Fruit fly (Drosophila melanogaster) whole organism, prepupa: ENCODE results near the gene CG1236.

ENCODE experiments used
- CG11294 ChIP-seq: fragments of 200-800 bp; sonication (Bioruptor generic); IDR thresholded peaks from 2 replicates; pipeline ENCODE4 v1.3.6; 2022; ENCODE audit warnings: missing biosample characterization, missing genetic modification characterization
- CG11762 ChIP-seq: fragments of 200-800 bp; sonication (Bioruptor generic); optimal IDR thresholded peaks from 3 replicates; lab custom pipeline; 2016; ENCODE audit warnings: missing biosample characterization, missing genetic modification characterization; ENCODE audit not compliant: insufficient read depth
- CG11902 ChIP-seq: fragments of 200-800 bp; sonication (Bioruptor generic); optimal IDR thresholded peaks from 3 replicates; lab custom pipeline; 2016; ENCODE audit warnings: missing biosample characterization, missing genetic modification characterization
- CG15336 ChIP-seq: fragments of 200-800 bp; sonication (Bioruptor generic); IDR thresholded peaks from 2 replicates; pipeline ENCODE4 v1.3.6; 2022; ENCODE audit warnings: missing biosample characterization, missing genetic modification characterization
- CG1621 ChIP-seq: fragments of 200-800 bp; sonication (Bioruptor generic); optimal IDR thresholded peaks from 3 replicates; lab custom pipeline; 2018; ENCODE audit warnings: missing biosample characterization, mild to moderate bottlenecking, missing genetic modification characterization
- CG3032 ChIP-seq: fragments of 200-800 bp; optimal IDR thresholded peaks from 2 replicates; lab custom pipeline; 2019; ENCODE audit warnings: missing biosample characterization, mild to moderate bottlenecking, missing genetic modification characterization, moderate library complexity
- CG31627 ChIP-seq: fragments of 200-800 bp; sonication (Bioruptor generic); optimal IDR thresholded peaks from 3 replicates; lab custom pipeline; 2016; ENCODE audit warnings: missing biosample characterization, missing genetic modification characterization
- CG4318 ChIP-seq: fragments of 200-800 bp; sonication (Bioruptor generic); optimal IDR thresholded peaks from 3 replicates; lab custom pipeline; 2017; ENCODE audit warnings: missing biosample characterization, mild to moderate bottlenecking, missing genetic modification characterization
- CG6163 ChIP-seq: fragments of 200-800 bp; sonication (Bioruptor generic); IDR thresholded peaks from 3 replicates; pipeline ENCODE4 v1.3.6; 2022; ENCODE audit warnings: missing biosample characterization, missing genetic modification characterization
- CG6276 ChIP-seq: fragments of 200-800 bp; sonication (Bioruptor generic); optimal IDR thresholded peaks from 2 replicates; lab custom pipeline; 2017; ENCODE audit warnings: missing biosample characterization, mild to moderate bottlenecking, missing genetic modification characterization
- CG6792 ChIP-seq: fragments of 200-800 bp; sonication (Bioruptor generic); optimal IDR thresholded peaks from 3 replicates; lab custom pipeline; 2016; ENCODE audit warnings: missing biosample characterization, missing genetic modification characterization
- CG6808 ChIP-seq: fragments of 200-800 bp; sonication (Bioruptor generic); optimal IDR thresholded peaks from 3 replicates; lab custom pipeline; 2017; ENCODE audit warnings: missing biosample characterization, missing genetic modification characterization, mild to moderate bottlenecking, moderate library complexity, missing genetic modification reagents
- CG6854 ChIP-seq: fragments of 200-800 bp; sonication (Bioruptor generic); optimal IDR thresholded peaks from 2 replicates; lab custom pipeline; 2017; ENCODE audit warnings: missing biosample characterization, mild to moderate bottlenecking, missing genetic modification characterization
- CG8119 ChIP-seq: fragments of 200-800 bp; sonication (Bioruptor generic); IDR thresholded peaks from 3 replicates; pipeline ENCODE4 v1.3.6; 2022; ENCODE audit warnings: missing biosample characterization, missing genetic modification characterization
- CG8319 ChIP-seq: fragments of 200-800 bp; sonication (Bioruptor generic); optimal IDR thresholded peaks from 3 replicates; lab custom pipeline; 2016; ENCODE audit warnings: missing biosample characterization, missing genetic modification characterization
- CG8632 ChIP-seq: fragments of 200-800 bp; sonication (Bioruptor generic); optimal IDR thresholded peaks from 3 replicates; lab custom pipeline; 2016; ENCODE audit warnings: missing biosample characterization, missing genetic modification characterization
- CG9139 ChIP-seq: fragments of 200-800 bp; sonication (Bioruptor generic); optimal IDR thresholded peaks from 3 replicates; lab custom pipeline; 2017; ENCODE audit warnings: missing biosample characterization, mild to moderate bottlenecking, missing genetic modification characterization
- Eip78C ChIP-seq: fragments of 200-800 bp; sonication (Bioruptor generic); peaks from one replicate; lab custom pipeline; 2016; ENCODE audit warnings: missing biosample characterization, missing genetic modification characterization
- Ets21C ChIP-seq: fragments of 200-800 bp; sonication (Bioruptor generic); optimal IDR thresholded peaks from 3 replicates; lab custom pipeline; 2016; ENCODE audit warnings: missing biosample characterization, missing genetic modification characterization
- Ets96B ChIP-seq: fragments of 200-800 bp; optimal IDR thresholded peaks from 2 replicates; lab custom pipeline; 2019; ENCODE audit warnings: missing biosample characterization, mild to moderate bottlenecking, missing genetic modification characterization, moderate library complexity
- Gug ChIP-seq: fragments of 200-800 bp; sonication (Bioruptor generic); IDR thresholded peaks from 2 replicates; pipeline ENCODE4 v1.3.6; 2022; ENCODE audit warnings: missing biosample characterization, missing genetic modification characterization
- Hr39 ChIP-seq: fragments of 200-800 bp; sonication (Bioruptor generic); optimal IDR thresholded peaks from 2 replicates; lab custom pipeline; 2016; ENCODE audit warnings: missing biosample characterization, missing genetic modification characterization
- Lpt ChIP-seq: fragments of 200-800 bp; sonication (Bioruptor generic); optimal IDR thresholded peaks from 3 replicates; lab custom pipeline; 2016; ENCODE audit warnings: missing biosample characterization, missing genetic modification characterization
- Sox102F ChIP-seq: fragments of 200-800 bp; sonication (Bioruptor generic); optimal IDR thresholded peaks from 2 replicates; lab custom pipeline; 2016; ENCODE audit warnings: missing biosample characterization, mild to moderate bottlenecking, missing genetic modification characterization
- Sox14 ChIP-seq: fragments of 200-800 bp; sonication (Bioruptor generic); optimal IDR thresholded peaks from 3 replicates; lab custom pipeline; 2016; ENCODE audit warnings: missing biosample characterization, missing genetic modification characterization
- achi ChIP-seq: fragments of 200-800 bp; sonication (Bioruptor generic); optimal IDR thresholded peaks from 3 replicates; lab custom pipeline; 2016; ENCODE audit warnings: missing biosample characterization, missing genetic modification characterization
- acj6 ChIP-seq: fragments of 200-800 bp; sonication (Bioruptor generic); optimal IDR thresholded peaks from 3 replicates; lab custom pipeline; 2016; ENCODE audit warnings: missing biosample characterization, missing genetic modification characterization
- cyc ChIP-seq: fragments of 200-800 bp; sonication (Bioruptor generic); optimal IDR thresholded peaks from 3 replicates; lab custom pipeline; 2016; ENCODE audit warnings: missing biosample characterization, missing genetic modification characterization
- dac ChIP-seq: fragments of 200-800 bp; sonication (Bioruptor generic); optimal IDR thresholded peaks from 2 replicates; lab custom pipeline; 2017; ENCODE audit warnings: missing biosample characterization, mild to moderate bottlenecking, missing genetic modification characterization
- dsx ChIP-seq: fragments of 200-800 bp; optimal IDR thresholded peaks from 3 replicates; lab custom pipeline; 2019; ENCODE audit warnings: missing biosample characterization, mild to moderate bottlenecking, missing genetic modification characterization, moderate library complexity; ENCODE audit not compliant: poor library complexity, severe bottlenecking
- eg ChIP-seq: fragments of 200-800 bp; sonication (Bioruptor generic); IDR thresholded peaks from 3 replicates; pipeline ENCODE4 v1.3.6; 2022; ENCODE audit warnings: missing biosample characterization, missing genetic modification characterization
- esn ChIP-seq: fragments of 200-800 bp; sonication (Bioruptor generic); optimal IDR thresholded peaks from 2 replicates; lab custom pipeline; 2016; ENCODE audit warnings: missing biosample characterization, mild to moderate bottlenecking, missing genetic modification characterization, moderate library complexity
- fkh ChIP-seq: fragments of 200-800 bp; sonication (Bioruptor generic); optimal IDR thresholded peaks from 3 replicates; lab custom pipeline; 2017; ENCODE audit warnings: missing biosample characterization, mild to moderate bottlenecking, missing genetic modification characterization, moderate library complexity
- lz ChIP-seq: fragments of 200-800 bp; sonication (Bioruptor generic); optimal IDR thresholded peaks from 3 replicates; lab custom pipeline; 2016; ENCODE audit warnings: missing biosample characterization, missing genetic modification characterization
- ss ChIP-seq, 2 experiments: fragments of 200-800 bp; sonication (Bioruptor generic); optimal IDR thresholded peaks; 2 replicates in 1 of 2; 3 replicates in 1 of 2; lab custom pipeline; 2017 to 2018; ENCODE audit warnings: mild to moderate bottlenecking in 2 of 2, missing biosample characterization in 2 of 2, missing genetic modification characterization in 2 of 2, moderate library complexity in 1 of 2
- svp ChIP-seq: fragments of 200-800 bp; sonication (Bioruptor generic); peaks from one replicate; lab custom pipeline; 2016; ENCODE audit warnings: missing biosample characterization, missing genetic modification characterization
- topi ChIP-seq: fragments of 200-800 bp; sonication (Bioruptor generic); optimal IDR thresholded peaks from 3 replicates; lab custom pipeline; 2016; ENCODE audit warnings: missing biosample characterization, missing genetic modification characterization

CG1236 gene

DNA sequence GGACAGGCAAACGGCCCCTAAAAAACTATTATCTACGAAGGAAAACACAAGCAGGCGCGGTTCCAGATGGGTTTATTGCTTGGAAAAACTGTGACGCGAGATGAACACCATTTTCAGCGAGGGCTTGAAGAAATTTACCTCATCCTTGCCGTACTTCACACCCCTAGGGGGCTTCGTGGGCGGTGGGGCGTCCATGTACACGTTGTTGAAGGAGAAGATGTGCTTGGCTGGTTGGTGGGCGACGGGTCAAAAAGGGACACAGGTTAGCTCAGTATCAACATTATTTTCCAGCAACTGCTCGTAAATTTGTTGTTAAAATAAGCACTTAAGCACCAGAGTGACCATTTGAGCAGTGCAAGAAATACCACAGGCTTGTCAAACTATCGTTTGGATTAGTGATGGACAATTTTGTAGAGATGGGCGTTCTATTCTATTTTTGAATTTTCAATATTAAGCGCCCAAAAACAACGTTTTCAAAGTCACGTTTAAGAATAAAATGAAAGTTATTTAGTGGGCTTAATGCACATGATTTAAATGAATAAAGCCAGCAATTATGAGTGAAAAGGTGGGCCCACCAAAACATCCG lies 22.2 kb downstream of the CG1236 start, which contains the start of gene Sec8:
Gene Sec8 (minus strand): TSS at position 374 of the 586 bp plus-strand sequence.
- TF ChIP-seq CG6792 (GFP tag; lab: Kevin White, UChicago) (no peak), fkh (GFP tag; lab: Kevin White, UChicago) (no peak), CG8119 (GFP tag; lab: Robert Waterston, UW) (no peak), CG6163 (GFP tag; lab: Robert Waterston, UW) (no peak), CG9139 (GFP tag; lab: Kevin White, UChicago) (no peak), CG31627 (peak; percentile 32), Lpt (GFP tag; lab: Kevin White, UChicago) (no peak), CG8632 (GFP tag; lab: Kevin White, UChicago) (no peak), dsx (GFP tag; lab: Kevin White, UChicago) (no peak), CG15336 (GFP tag; lab: Robert Waterston, UW) (no peak), Hr39 (GFP tag; lab: Kevin White, UChicago) (no peak), lz (GFP tag; lab: Kevin White, UChicago) (peak; percentile 34), CG11762 (no peak), esn (GFP tag; lab: Kevin White, UChicago) (peak; percentile 56), cyc (GFP tag; lab: Kevin White, UChicago) (peak; percentile 23), eg (no peak), CG6808 (no peak), CG8319 (no peak), CG6854 (GFP tag; lab: Kevin White, UChicago) (no peak), achi (GFP tag; lab: Kevin White, UChicago) (no peak), Sox14 (peak; percentile 45), CG3032 (tag; lab: Kevin White, UChicago) (no peak), CG11902 (GFP tag; lab: Kevin White, UChicago) (no peak), acj6 (GFP tag; lab: Kevin White, UChicago) (no peak), Gug (GFP tag; lab: Robert Waterston, UW) (no peak), CG1621 (no peak), CG11294 (GFP tag; lab: Robert Waterston, UW) (no peak), CG4318 (GFP tag; lab: Kevin White, UChicago) (no peak), Ets96B (no peak), ss (GFP tag; optimal IDR thresholded peaks at IDR 0.05; lab: Kevin White, UChicago) (no peak), CG6276 (no peak), topi (GFP tag; lab: Kevin White, UChicago) (no peak)

DNA sequence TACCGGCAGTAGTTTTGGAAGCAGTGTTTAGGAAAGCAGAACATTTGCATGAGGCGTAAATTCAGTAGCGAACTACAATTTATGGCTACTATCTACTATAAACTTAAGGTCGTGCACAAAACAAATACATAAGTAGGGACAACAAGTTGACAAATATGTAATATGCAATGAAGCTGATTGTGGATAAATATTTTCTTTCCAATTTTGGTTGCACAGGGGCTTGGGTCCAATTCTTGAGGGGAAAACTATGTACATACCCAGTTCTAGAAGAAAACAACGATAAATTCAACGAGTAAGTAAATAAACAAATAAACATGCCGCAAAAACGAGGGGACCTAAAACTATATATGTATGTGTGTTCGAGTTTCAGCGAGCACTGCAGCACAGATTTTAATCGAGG lies 24.4 kb downstream of the CG1236 start:
- TF ChIP-seq Ets21C (GFP tag; lab: Kevin White, UChicago) (no peak), fkh (GFP tag; lab: Kevin White, UChicago) (peak; percentile 55), Sox102F (GFP tag; lab: Kevin White, UChicago) (no peak), Ets96B (no peak)

DNA sequence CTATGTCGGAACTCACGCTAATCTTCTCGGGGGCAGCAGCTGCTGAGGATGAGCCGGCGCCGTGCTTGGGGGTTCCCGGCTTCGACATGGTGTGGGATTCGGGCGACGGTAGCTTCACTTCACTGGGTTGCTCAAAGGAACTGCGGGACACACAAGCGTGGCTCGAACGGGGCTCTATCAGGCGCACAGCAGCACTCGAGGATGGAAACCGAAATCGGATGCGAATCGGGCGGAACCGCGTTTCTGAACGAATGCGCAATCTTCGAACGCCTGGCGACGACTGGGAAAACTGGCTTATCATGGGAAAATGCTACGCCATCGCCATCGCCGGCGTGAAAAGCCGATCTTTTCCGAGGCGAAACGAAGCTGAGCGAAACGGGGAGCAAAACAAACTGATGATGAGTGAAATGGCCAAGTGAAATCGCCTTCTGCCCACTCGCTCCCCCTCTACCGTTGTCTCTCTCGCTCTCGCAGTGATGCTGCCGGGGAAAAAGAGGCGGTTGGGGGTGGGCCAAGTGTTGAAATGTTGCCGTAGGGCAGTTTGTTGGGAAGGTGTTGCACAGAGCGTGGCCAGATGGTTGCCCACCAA lies 35.2 kb downstream of the CG1236 start:
- no peak for TF ChIP-seq CG8119 (GFP tag; lab: Robert Waterston, UW)
- 0 out of 3 replicates have a peak, but pooled peaks have one; percentile 21 for TF ChIP-seq eg
- TF ChIP-seq Hr39 (GFP tag; lab: Kevin White, UChicago), result no peak
- TF ChIP-seq acj6 (GFP tag; lab: Kevin White, UChicago), result no peak

DNA sequence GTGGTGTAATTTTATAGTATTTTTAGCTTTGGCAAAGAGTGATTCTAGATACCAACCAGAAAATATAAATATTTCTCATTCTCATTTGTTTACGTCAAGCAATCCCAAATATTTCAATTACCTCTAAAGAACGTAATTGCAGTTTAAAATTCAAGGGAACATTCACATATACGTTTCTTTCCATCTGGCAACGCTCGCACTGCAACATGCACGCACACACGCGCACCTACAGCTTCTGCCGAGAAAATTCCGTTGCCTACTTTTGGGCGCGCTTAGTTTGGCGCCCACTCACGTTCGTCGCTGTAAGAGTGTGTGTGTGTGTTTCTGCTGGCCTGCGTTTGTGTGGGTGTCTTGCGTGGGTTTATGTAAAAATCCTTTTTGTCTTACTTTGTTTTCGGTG lies 35.9 kb downstream of the CG1236 start:
- TF ChIP-seq Ets96B, result no peak
- no peak for TF ChIP-seq Eip78C (GFP tag; lab: Kevin White, UChicago)
- TF ChIP-seq svp (GFP tag; lab: Kevin White, UChicago), result peak; percentile 20
- TF ChIP-seq dac (GFP tag; lab: Kevin White, UChicago), result no peak
